Fruit fly (Drosophila melanogaster) whole organism: ENCODE measurements around the gene ScsbetaG.

ENCODE experiments used
- CG8478 ChIP-seq: fragments of >200 bp; optimal IDR thresholded peaks from 2 replicates; lab custom pipeline; 2018; ENCODE audit warnings: inconsistent platforms
- EcR ChIP-seq, 2 experiments: fragments of >200 bp; optimal IDR thresholded peaks; 2 replicates each; lab custom pipeline; 2017; ENCODE audit warnings: missing biosample characterization in 2 of 2, missing genetic modification characterization in 2 of 2, missing genetic modification reagents in 2 of 2
- psq ChIP-seq: fragments of >200 bp; optimal IDR thresholded peaks from 2 replicates; lab custom pipeline; 2017
- usp ChIP-seq: fragments of >200 bp; optimal IDR thresholded peaks from 2 replicates; lab custom pipeline; 2017; ENCODE audit warnings: missing biosample characterization, missing genetic modification characterization, mixed read lengths

dm6 chr3L:5522904-5523428 lies 40.5 kb downstream of the ScsbetaG start:
- TF ChIP-seq EcR (GFP tag; optimal IDR thresholded peaks at IDR 0.05; lab: Kevin White, UChicago): no peak
- no peak for TF ChIP-seq CG8478
- no peak for TF ChIP-seq psq (lab: Kevin White, UChicago)
- TF ChIP-seq usp: no peak
